Worm (Caenorhabditis elegans): ENCODE measurements around the gene sma-1.

ce11 chrV:11859082-11859858 lies 40.0 kb upstream of the sma-1 start:
- TF ChIP-seq nhr-237 (tag; optimal IDR thresholded peaks at IDR 0.05) (no peak), ces-1 (GFP tag; optimal IDR thresholded peaks at IDR 0.05) (no peak), nhr-76 (tag; optimal IDR thresholded peaks at IDR 0.05) (no peak), unc-62 (GFP tag; optimal IDR thresholded peaks at IDR 0.05) (no peak), pha-4 (tag; optimal IDR thresholded peaks at IDR 0.05) (no peak), mls-2 (tag; optimal IDR thresholded peaks at IDR 0.05) (no peak), zip-8 (tag; optimal IDR thresholded peaks at IDR 0.05) (no peak), mep-1 (tag; optimal IDR thresholded peaks at IDR 0.05) (no peak)
